Fruit fly (Drosophila melanogaster) whole organism, embryonic: ENCODE results near the gene RpL8.

ENCODE experiments used
- Aef1 ChIP-seq: fragments of 200-800 bp; sonication (Bioruptor generic); IDR thresholded peaks from 3 replicates; pipeline ENCODE4 v1.3.6; 2022; ENCODE audit warnings: missing biosample characterization, missing genetic modification characterization
- Bdp1 ChIP-seq: fragments of 200-800 bp; sonication (Bioruptor generic); optimal IDR thresholded peaks from 3 replicates; lab custom pipeline; 2016; ENCODE audit warnings: missing biosample characterization, missing genetic modification characterization
- CG10431 ChIP-seq: fragments of 200-800 bp; sonication (Bioruptor generic); optimal IDR thresholded peaks from 3 replicates; lab custom pipeline; 2018; ENCODE audit warnings: missing biosample characterization, mild to moderate bottlenecking, missing genetic modification characterization
- CG11093 ChIP-seq: fragments of 200-800 bp; sonication (Bioruptor generic); IDR thresholded peaks from 3 replicates; pipeline ENCODE4 v1.3.6; 2022; ENCODE audit warnings: missing biosample characterization, missing genetic modification characterization
- CG11723 ChIP-seq: fragments of 200-800 bp; sonication (Bioruptor generic); optimal IDR thresholded peaks from 2 replicates; lab custom pipeline; 2017; ENCODE audit warnings: missing biosample characterization, mild to moderate bottlenecking, missing genetic modification characterization
- CG13894 ChIP-seq: fragments of 200-800 bp; sonication (Bioruptor generic); optimal IDR thresholded peaks from 3 replicates; lab custom pipeline; 2018; ENCODE audit warnings: missing biosample characterization, mild to moderate bottlenecking, missing genetic modification characterization, moderate library complexity
- CG15073 ChIP-seq: fragments of 200-800 bp; sonication (Bioruptor generic); optimal IDR thresholded peaks from 2 replicates; lab custom pipeline; 2016; ENCODE audit warnings: missing biosample characterization, missing genetic modification characterization
- CG17328 ChIP-seq: fragments of 200-800 bp; sonication (Bioruptor generic); IDR thresholded peaks from 2 replicates; pipeline ENCODE4 v1.3.6; 2022; ENCODE audit warnings: missing biosample characterization, missing genetic modification characterization
- CG17912 ChIP-seq: fragments of 200-800 bp; sonication (Bioruptor generic); optimal IDR thresholded peaks from 2 replicates; lab custom pipeline; 2018; ENCODE audit warnings: missing biosample characterization, mild to moderate bottlenecking, missing genetic modification characterization
- CG31224 ChIP-seq: fragments of 200-800 bp; sonication (Bioruptor generic); IDR thresholded peaks from 2 replicates; pipeline ENCODE4 v1.3.6; 2022; ENCODE audit warnings: missing biosample characterization, missing genetic modification characterization
- CG33557 ChIP-seq: fragments of 200-800 bp; sonication (Bioruptor generic); optimal IDR thresholded peaks from 2 replicates; lab custom pipeline; 2019; ENCODE audit warnings: missing biosample characterization, mild to moderate bottlenecking, missing genetic modification characterization, moderate library complexity
- CG43689 ChIP-seq: fragments of 200-800 bp; sonication (Bioruptor generic); IDR thresholded peaks from 2 replicates; pipeline ENCODE4 v1.3.6; 2022; ENCODE audit warnings: missing biosample characterization, missing genetic modification characterization
- CG6689 ChIP-seq: fragments of 200-800 bp; sonication (Bioruptor generic); IDR thresholded peaks from 2 replicates; pipeline ENCODE4 v1.3.6; 2022; ENCODE audit warnings: missing biosample characterization, missing genetic modification characterization
- CG7839 ChIP-seq: fragments of 200-800 bp; sonication (Bioruptor generic); optimal IDR thresholded peaks from 3 replicates; lab custom pipeline; 2018; ENCODE audit warnings: missing biosample characterization, mild to moderate bottlenecking, missing genetic modification characterization, moderate library complexity
- CG8478 ChIP-seq: fragments of >200 bp; optimal IDR thresholded peaks from 2 replicates; lab custom pipeline; 2018
- CG9932 ChIP-seq: fragments of 200-800 bp; sonication (Bioruptor generic); IDR thresholded peaks from 2 replicates; pipeline ENCODE4 v1.3.6; 2022; ENCODE audit warnings: missing biosample characterization, missing genetic modification characterization
- CHES-1-like ChIP-seq: fragments of 200-800 bp; sonication (Bioruptor generic); optimal IDR thresholded peaks from 2 replicates; lab custom pipeline; 2016; ENCODE audit warnings: missing biosample characterization, missing genetic modification characterization
- CrebB ChIP-seq: fragments of 200-800 bp; sonication (Bioruptor generic); optimal IDR thresholded peaks from 3 replicates; lab custom pipeline; 2018; ENCODE audit warnings: missing biosample characterization, mild to moderate bottlenecking, missing genetic modification characterization
- D ChIP-seq, 2 experiments: fragments of 200-800 bp in 1 of 2; fragments of >200 bp in 1 of 2; sonication (Bioruptor generic) in 1 of 2; optimal IDR thresholded peaks; 2 replicates in 1 of 2; 3 replicates in 1 of 2; lab custom pipeline; 2017; ENCODE audit warnings: mild to moderate bottlenecking in 1 of 2, missing biosample characterization in 1 of 2, missing genetic modification characterization in 1 of 2, missing genetic modification reagents in 1 of 2
- Dbx ChIP-seq: fragments of 200-800 bp; sonication (Bioruptor generic); IDR thresholded peaks from 3 replicates; pipeline ENCODE4 v1.3.6; 2022; ENCODE audit warnings: missing biosample characterization, missing genetic modification characterization
- Gsc ChIP-seq: fragments of 200-800 bp; sonication (Bioruptor generic); IDR thresholded peaks from 2 replicates; pipeline ENCODE4 v1.3.6; 2022; ENCODE audit warnings: missing biosample characterization, missing genetic modification characterization
- Hey ChIP-seq: fragments of 200-800 bp; sonication (Bioruptor generic); optimal IDR thresholded peaks from 3 replicates; lab custom pipeline; 2018; ENCODE audit warnings: missing biosample characterization, mild to moderate bottlenecking, missing genetic modification characterization
- Hr3 ChIP-seq: fragments of 200-800 bp; sonication (Bioruptor generic); optimal IDR thresholded peaks from 3 replicates; lab custom pipeline; 2016; ENCODE audit warnings: missing biosample characterization, missing genetic modification characterization
- Hr78 ChIP-seq, 2 experiments: fragments of 200-800 bp in 1 of 2; fragments of >200 bp in 1 of 2; sonication (Bioruptor generic) in 1 of 2; optimal IDR thresholded peaks; 2 replicates each; lab custom pipeline; 2017 to 2019; ENCODE audit warnings: missing biosample characterization in 2 of 2, missing genetic modification characterization in 2 of 2, mild to moderate bottlenecking in 1 of 2, moderate library complexity in 1 of 2
- Meics ChIP-seq: fragments of 200-800 bp; sonication (Bioruptor generic); optimal IDR thresholded peaks from 2 replicates; lab custom pipeline; 2017; ENCODE audit warnings: missing biosample characterization, mild to moderate bottlenecking, missing genetic modification characterization
- NC2β ChIP-seq: fragments of 200-800 bp; sonication (Bioruptor generic); optimal IDR thresholded peaks from 2 replicates; lab custom pipeline; 2016; ENCODE audit warnings: missing biosample characterization, missing genetic modification characterization
- PHDP ChIP-seq: fragments of 200-800 bp; sonication (Bioruptor generic); optimal IDR thresholded peaks from 3 replicates; lab custom pipeline; 2018; ENCODE audit warnings: missing biosample characterization, mild to moderate bottlenecking, missing genetic modification characterization, moderate library complexity
- Sox102F ChIP-seq: fragments of 200-800 bp; sonication (Bioruptor generic); optimal IDR thresholded peaks from 2 replicates; lab custom pipeline; 2018; ENCODE audit warnings: missing biosample characterization, mild to moderate bottlenecking, missing genetic modification characterization, moderate library complexity
- Trl ChIP-seq, 3 experiments: fragments of >200 bp in 2 of 3; fragments of 200-800 bp in 1 of 3; sonication (Bioruptor generic) in 1 of 3; optimal IDR thresholded peaks; 2 replicates in 1 of 3; 3 replicates in 2 of 3; lab custom pipeline; 2016 to 2017; ENCODE audit warnings: missing biosample characterization in 1 of 3, missing genetic modification characterization in 1 of 3
- YL-1 ChIP-seq: fragments of 200-800 bp; sonication (Bioruptor generic); optimal IDR thresholded peaks from 3 replicates; lab custom pipeline; 2017; ENCODE audit warnings: missing biosample characterization, mild to moderate bottlenecking, missing genetic modification characterization
- ato ChIP-seq: fragments of 200-800 bp; sonication (Bioruptor generic); IDR thresholded peaks from 2 replicates; pipeline ENCODE4 v1.3.6; 2022; ENCODE audit warnings: missing biosample characterization, missing genetic modification characterization; ENCODE audit not compliant: partially characterized antibody
- bcd ChIP-seq: fragments of 200-800 bp; sonication (Bioruptor generic); optimal IDR thresholded peaks from 2 replicates; lab custom pipeline; 2017; ENCODE audit warnings: missing biosample characterization, mild to moderate bottlenecking, missing genetic modification characterization
- disco-r ChIP-seq: fragments of 200-800 bp; sonication (Bioruptor generic); optimal IDR thresholded peaks from 2 replicates; lab custom pipeline; 2016; ENCODE audit warnings: missing biosample characterization, missing genetic modification characterization
- esg ChIP-seq: fragments of 200-800 bp; sonication (Bioruptor generic); conservative IDR thresholded peaks from 2 replicates; pipeline ENCODE4 v1.3.6; 2022; ENCODE audit warnings: missing biosample characterization, missing genetic modification characterization
- fd64A ChIP-seq: fragments of 200-800 bp; sonication (Bioruptor generic); optimal IDR thresholded peaks from 3 replicates; lab custom pipeline; 2018; ENCODE audit warnings: missing biosample characterization, mild to moderate bottlenecking, missing genetic modification characterization
- lola ChIP-seq, 3 experiments: fragments of >200 bp in 2 of 3; fragments of 200-800 bp in 1 of 3; sonication (Bioruptor generic) in 1 of 3; optimal IDR thresholded peaks; 2 replicates each; lab custom pipeline; 2017 to 2019; ENCODE audit warnings: missing biosample characterization in 3 of 3, missing genetic modification characterization in 3 of 3, mild to moderate bottlenecking in 1 of 3, moderate library complexity in 1 of 3
- lov ChIP-seq, 2 experiments: fragments of 200-800 bp in 1 of 2; fragments of >200 bp in 1 of 2; sonication (Bioruptor generic) in 1 of 2; IDR thresholded peaks in 1 of 2; optimal IDR thresholded peaks in 1 of 2; 2 replicates in 1 of 2; 3 replicates in 1 of 2; pipeline versions ENCODE4 v1.3.6 to Lab custom; 2017 to 2022; ENCODE audit warnings: missing biosample characterization in 1 of 2, missing genetic modification characterization in 1 of 2
- luna ChIP-seq: fragments of 200-800 bp; sonication (Bioruptor generic); optimal IDR thresholded peaks from 2 replicates; lab custom pipeline; 2016; ENCODE audit warnings: missing biosample characterization, missing genetic modification characterization
- maf-S ChIP-seq: fragments of 200-800 bp; sonication (Bioruptor generic); optimal IDR thresholded peaks from 2 replicates; lab custom pipeline; 2016; ENCODE audit warnings: missing biosample characterization, missing genetic modification characterization
- org-1 ChIP-seq: fragments of 200-800 bp; sonication (Bioruptor generic); optimal IDR thresholded peaks from 2 replicates; lab custom pipeline; 2017; ENCODE audit warnings: missing biosample characterization, missing genetic modification characterization
- pan ChIP-seq, 4 experiments: fragments of >200 bp in 3 of 4; fragments of 200-800 bp in 1 of 4; sonication (Bioruptor generic) in 1 of 4; optimal IDR thresholded peaks in 3 of 4; IDR thresholded peaks in 1 of 4; 2 replicates each; pipeline versions ENCODE4 v1.3.6 to Lab custom; 2017 to 2022; ENCODE audit warnings: missing biosample characterization in 2 of 4, missing genetic modification characterization in 2 of 4, mixed read lengths in 1 of 4
- row ChIP-seq: fragments of 200-800 bp; sonication (Bioruptor generic); IDR thresholded peaks from 3 replicates; pipeline ENCODE4 v1.3.6; 2022; ENCODE audit warnings: missing biosample characterization, missing genetic modification characterization
- sisA ChIP-seq: fragments of 200-800 bp; sonication (Bioruptor generic); IDR thresholded peaks from 2 replicates; pipeline ENCODE4 v1.3.6; 2022; ENCODE audit warnings: missing biosample characterization, missing genetic modification characterization
- sob ChIP-seq: fragments of 200-800 bp; sonication (Bioruptor generic); IDR thresholded peaks from 2 replicates; pipeline ENCODE4 v1.3.6; 2022; ENCODE audit warnings: missing biosample characterization, missing genetic modification characterization
- sr ChIP-seq: fragments of 200-800 bp; sonication (Bioruptor generic); IDR thresholded peaks from 3 replicates; pipeline ENCODE4 v1.3.6; 2022; ENCODE audit warnings: missing biosample characterization, missing genetic modification characterization
- tgo ChIP-seq: fragments of 200-800 bp; sonication (Bioruptor generic); IDR thresholded peaks from 3 replicates; pipeline ENCODE4 v1.3.6; 2022; ENCODE audit warnings: missing biosample characterization, missing genetic modification characterization
- zen ChIP-seq: fragments of 200-800 bp; sonication (Bioruptor generic); optimal IDR thresholded peaks from 3 replicates; lab custom pipeline; 2018; ENCODE audit warnings: missing biosample characterization, mild to moderate bottlenecking, missing genetic modification characterization, moderate library complexity

Gene RpL8

dm6 chr3L:2586804-2587561 is at the start of gene RpL8:
RpL8 (plus strand) TSS chr3L:2587456.
- no peak for TF ChIP-seq Trl (optimal IDR thresholded peaks at IDR 0.05; lab: Kevin White, UChicago)
- TF ChIP-seq Trl (GFP tag; optimal IDR thresholded peaks at IDR 0.05; lab: Kevin White, UChicago): peak; percentile 69
- peak; percentile 65 for TF ChIP-seq Sox102F (GFP tag; lab: Kevin White, UChicago)
- TF ChIP-seq Meics (GFP tag; lab: Kevin White, UChicago): peak; percentile 92
- TF ChIP-seq Hey: peak; percentile 69
- no peak for TF ChIP-seq CG15073 (GFP tag; lab: Kevin White, UChicago)
- TF ChIP-seq Hr3 (GFP tag; lab: Kevin White, UChicago): peak; percentile 68
- TF ChIP-seq Aef1 (GFP tag; lab: Robert Waterston, UW): peak; percentile 82
- TF ChIP-seq ato (GFP tag; lab: Robert Waterston, UW): peak; percentile 43; the same call in 1 of the 2 replicates
- peak; percentile 51; the same call in 1 of the 2 replicates for TF ChIP-seq sisA
- peak; percentile 72 for TF ChIP-seq CG13894 (tag; lab: Kevin White, UChicago)
- no peak for TF ChIP-seq lov (optimal IDR thresholded peaks at IDR 0.05; lab: Kevin White, UChicago)
- peak; percentile 95 for TF ChIP-seq lov (GFP tag; IDR thresholded peaks at IDR 0.05; lab: Robert Waterston, UW)
- peak; percentile 70 for TF ChIP-seq CG33557 (GFP tag; lab: Kevin White, UChicago)
- peak; percentile 88 for TF ChIP-seq row (GFP tag; lab: Robert Waterston, UW)
- peak; percentile 98 for TF ChIP-seq YL-1
- peak; percentile 90 for TF ChIP-seq sr (GFP tag; lab: Robert Waterston, UW)
- no peak for TF ChIP-seq D (optimal IDR thresholded peaks at IDR 0.05; lab: Kevin White, UChicago)
- peak; percentile 77 for TF ChIP-seq D (GFP tag; optimal IDR thresholded peaks at IDR 0.05; lab: Kevin White, UChicago)
- no peak for TF ChIP-seq CG8478 (lab: Kevin White, UChicago)
- peak in 1 of 2 experiments; percentile 27 for TF ChIP-seq Hr78 (GFP tag; optimal IDR thresholded peaks at IDR 0.05; lab: Kevin White, UChicago)
- peak; percentile 89 for TF ChIP-seq CG9932 (GFP tag; lab: Robert Waterston, UW)
- TF ChIP-seq CrebB: peak; percentile 86
- peak; percentile 64 for TF ChIP-seq org-1 (GFP tag; lab: Kevin White, UChicago)
- peak; percentile 67 for TF ChIP-seq CG31224 (GFP tag; lab: Robert Waterston, UW)
- peak; percentile 70 for TF ChIP-seq CG43689 (GFP tag; lab: Robert Waterston, UW)
- peak in 1 of 3 experiments; percentile 22 for TF ChIP-seq lola (GFP tag; optimal IDR thresholded peaks at IDR 0.05; lab: Kevin White, UChicago)
- TF ChIP-seq Gsc (GFP tag; lab: Robert Waterston, UW): no peak
- TF ChIP-seq tgo: peak; percentile 63; the same call in 2 of the 3 replicates
- peak; percentile 73 for TF ChIP-seq Bdp1 (GFP tag; lab: Kevin White, UChicago)
- TF ChIP-seq luna (GFP tag; lab: Kevin White, UChicago): peak; percentile 65
- no peak for TF ChIP-seq pan (optimal IDR thresholded peaks at IDR 0.05; lab: Kevin White, UChicago)
- TF ChIP-seq pan (GFP tag; optimal IDR thresholded peaks at IDR 0.05 in 1 of 2, IDR thresholded peaks at IDR 0.05 in 1 of 2): peak in 1 of 2 experiments; percentile 85
- TF ChIP-seq CG17328 (GFP tag; lab: Robert Waterston, UW): peak; percentile 92
- TF ChIP-seq maf-S (GFP tag; lab: Kevin White, UChicago): peak; percentile 67
- peak; percentile 80 for TF ChIP-seq CHES-1-like
- TF ChIP-seq bcd (GFP tag; lab: Kevin White, UChicago): peak; percentile 88
- peak; percentile 91 for TF ChIP-seq NC2β (GFP tag; lab: Kevin White, UChicago)
- TF ChIP-seq zen (tag; lab: Kevin White, UChicago): peak; percentile 74
- TF ChIP-seq PHDP (tag; lab: Kevin White, UChicago): peak; percentile 81
- TF ChIP-seq disco-r (GFP tag; lab: Kevin White, UChicago): peak; percentile 65
- TF ChIP-seq esg (GFP tag; lab: Robert Waterston, UW): peak; percentile 69
- TF ChIP-seq fd64A (GFP tag; lab: Kevin White, UChicago): peak; percentile 91
- TF ChIP-seq CG6689: peak; percentile 62; the same call in 1 of the 2 replicates
- TF ChIP-seq CG11723: peak; percentile 86
- TF ChIP-seq sob (GFP tag; lab: Robert Waterston, UW): peak; percentile 85
- TF ChIP-seq CG17912 (GFP tag; lab: Kevin White, UChicago): peak; percentile 95
- peak; percentile 91 for TF ChIP-seq Dbx (GFP tag; lab: Robert Waterston, UW)
- peak; percentile 77 for TF ChIP-seq CG7839 (tag; lab: Kevin White, UChicago)
- peak; percentile 85 for TF ChIP-seq CG10431 (GFP tag; lab: Kevin White, UChicago)
- TF ChIP-seq CG11093 (GFP tag; lab: Robert Waterston, UW): peak; percentile 54; the same call in 1 of the 3 replicates
